Fruit fly (Drosophila melanogaster) whole organism, adult: ENCODE data around the gene CG14841.

Experiments used
- CG11617 ChIP-seq: fragments of 200-800 bp; sonication (Bioruptor generic); optimal IDR thresholded peaks from 2 replicates; lab custom pipeline; 2017; ENCODE audit warnings: mild to moderate bottlenecking, missing biosample characterization, missing genetic modification reagents, missing genetic modification characterization
- CG12768 ChIP-seq: fragments of 200-800 bp; sonication (Bioruptor generic); optimal IDR thresholded peaks from 2 replicates; lab custom pipeline; 2017; ENCODE audit warnings: missing biosample characterization, missing genetic modification characterization, mild to moderate bottlenecking, moderate library complexity, missing genetic modification reagents
- CG14711 ChIP-seq: fragments of 200-800 bp; sonication (Bioruptor generic); optimal IDR thresholded peaks from 2 replicates; lab custom pipeline; 2018; ENCODE audit warnings: missing biosample characterization, mild to moderate bottlenecking, missing genetic modification characterization, moderate library complexity
- CG1620 ChIP-seq: fragments of 200-800 bp; sonication (Bioruptor generic); optimal IDR thresholded peaks from 2 replicates; lab custom pipeline; 2016; ENCODE audit warnings: missing biosample characterization, missing genetic modification characterization
- CG33017 ChIP-seq: fragments of 200-800 bp; sonication (Bioruptor generic); optimal IDR thresholded peaks from 2 replicates; lab custom pipeline; 2018; ENCODE audit warnings: missing biosample characterization, mild to moderate bottlenecking, missing genetic modification characterization, moderate library complexity
- CG5204 ChIP-seq: fragments of 200-800 bp; sonication (Bioruptor generic); optimal IDR thresholded peaks from 2 replicates; lab custom pipeline; 2016; ENCODE audit warnings: missing biosample characterization, missing genetic modification characterization
- CG7045 ChIP-seq: fragments of 200-800 bp; sonication (Bioruptor generic); optimal IDR thresholded peaks from 2 replicates; lab custom pipeline; 2017; ENCODE audit warnings: missing biosample characterization, mild to moderate bottlenecking, missing genetic modification characterization
- CG7101 ChIP-seq: fragments of 200-800 bp; sonication (Bioruptor generic); optimal IDR thresholded peaks from 2 replicates; lab custom pipeline; 2018; ENCODE audit warnings: missing biosample characterization, mild to moderate bottlenecking, missing genetic modification characterization, moderate library complexity
- Clk ChIP-seq: fragments of 200-800 bp; sonication (Bioruptor generic); optimal IDR thresholded peaks from 2 replicates; lab custom pipeline; 2017; ENCODE audit warnings: missing biosample characterization, missing genetic modification characterization
- Crg-1 ChIP-seq: fragments of 200-800 bp; sonication (Bioruptor generic); optimal IDR thresholded peaks from 2 replicates; lab custom pipeline; 2016; ENCODE audit warnings: missing biosample characterization, missing genetic modification characterization
- Hr96 ChIP-seq: fragments of 200-800 bp; sonication (Bioruptor generic); optimal IDR thresholded peaks from 2 replicates; lab custom pipeline; 2016; ENCODE audit warnings: missing biosample characterization, missing genetic modification characterization
- Mnt ChIP-seq: fragments of 200-800 bp; sonication (Bioruptor generic); optimal IDR thresholded peaks from 2 replicates; lab custom pipeline; 2016; ENCODE audit warnings: missing biosample characterization, mild to moderate bottlenecking, missing genetic modification characterization
- bab1 ChIP-seq: fragments of 200-800 bp; sonication (Bioruptor generic); optimal IDR thresholded peaks from 3 replicates; lab custom pipeline; 2019; ENCODE audit warnings: missing biosample characterization, mild to moderate bottlenecking, missing genetic modification characterization, moderate library complexity
- cic ChIP-seq: fragments of 200-800 bp; sonication (Bioruptor generic); optimal IDR thresholded peaks from 2 replicates; lab custom pipeline; 2017; ENCODE audit warnings: missing biosample characterization, mild to moderate bottlenecking, missing genetic modification characterization, moderate library complexity
- cnc ChIP-seq, 2 experiments: fragments of >200 bp; optimal IDR thresholded peaks; 2 replicates each; lab custom pipeline; 2017
- kay ChIP-seq: fragments of 200-800 bp; sonication (Bioruptor generic); peaks from one replicate; lab custom pipeline; 2016; ENCODE audit warnings: missing biosample characterization, missing genetic modification characterization, borderline replicate concordance
- ovo ChIP-seq: fragments of 200-800 bp; sonication (Bioruptor generic); optimal IDR thresholded peaks from 2 replicates; lab custom pipeline; 2016; ENCODE audit warnings: missing biosample characterization, missing genetic modification characterization
- pad ChIP-seq: fragments of 200-800 bp; sonication (Bioruptor generic); optimal IDR thresholded peaks from 3 replicates; lab custom pipeline; 2017; ENCODE audit warnings: missing biosample characterization, missing genetic modification characterization, mild to moderate bottlenecking, moderate library complexity, missing genetic modification reagents
- tj ChIP-seq: fragments of 200-800 bp; sonication (Bioruptor generic); optimal IDR thresholded peaks from 3 replicates; lab custom pipeline; 2017; ENCODE audit warnings: missing biosample characterization, mild to moderate bottlenecking, missing genetic modification characterization, moderate library complexity
- toe ChIP-seq: fragments of 200-800 bp; sonication (Bioruptor generic); optimal IDR thresholded peaks from 2 replicates; lab custom pipeline; 2016; ENCODE audit warnings: missing biosample characterization, missing genetic modification characterization

CG14841 gene

DNA sequence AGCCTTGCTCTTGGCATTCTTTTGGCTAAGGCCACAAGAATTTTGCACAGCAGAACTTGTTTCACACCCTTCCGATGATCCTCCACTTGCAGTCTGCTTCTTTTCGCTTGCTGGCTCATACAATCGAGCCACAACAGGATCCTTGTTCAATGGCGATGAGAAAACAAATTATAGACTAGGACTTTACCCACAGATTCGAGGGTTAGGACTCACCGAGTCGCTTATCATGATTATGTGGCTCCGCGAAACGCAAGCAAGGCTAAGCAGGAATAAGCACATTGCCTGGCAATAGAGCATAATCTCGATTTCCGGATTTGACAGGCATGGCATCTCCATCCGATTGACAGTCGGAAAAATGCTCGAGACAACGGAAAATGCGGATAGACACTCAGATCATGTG is at the start of gene CG14841, which contains the start of gene CG14839:
Gene CG14841, minus strand, starts transcription at position 332 of the 400 bp plus-strand sequence.
Gene CG14839, plus strand, starts transcription at position 301 of the 400 bp plus-strand sequence.
- TF ChIP-seq CG12768 (no peak), pad (no peak), Crg-1 (GFP tag; lab: Kevin White, UChicago) (no peak), cnc (optimal IDR thresholded peaks at IDR 0.05; lab: Kevin White, UChicago) (no peak), CG14711 (tag; lab: Kevin White, UChicago) (no peak), Clk (GFP tag; lab: Kevin White, UChicago) (no peak), CG7045 (GFP tag; lab: Kevin White, UChicago) (no peak), Mnt (GFP tag; lab: Kevin White, UChicago) (no peak), toe (GFP tag; lab: Kevin White, UChicago) (no peak), bab1 (GFP tag; lab: Kevin White, UChicago) (no peak), cic (GFP tag; lab: Kevin White, UChicago) (no peak), kay (GFP tag; lab: Kevin White, UChicago) (no peak), CG33017 (no peak), ovo (GFP tag; lab: Kevin White, UChicago) (no peak), tj (GFP tag; lab: Kevin White, UChicago) (no peak), CG1620 (GFP tag; lab: Kevin White, UChicago) (no peak), CG5204 (GFP tag; lab: Kevin White, UChicago) (no peak), CG7101 (tag; lab: Kevin White, UChicago) (no peak), Hr96 (GFP tag; lab: Kevin White, UChicago) (no peak)

DNA sequence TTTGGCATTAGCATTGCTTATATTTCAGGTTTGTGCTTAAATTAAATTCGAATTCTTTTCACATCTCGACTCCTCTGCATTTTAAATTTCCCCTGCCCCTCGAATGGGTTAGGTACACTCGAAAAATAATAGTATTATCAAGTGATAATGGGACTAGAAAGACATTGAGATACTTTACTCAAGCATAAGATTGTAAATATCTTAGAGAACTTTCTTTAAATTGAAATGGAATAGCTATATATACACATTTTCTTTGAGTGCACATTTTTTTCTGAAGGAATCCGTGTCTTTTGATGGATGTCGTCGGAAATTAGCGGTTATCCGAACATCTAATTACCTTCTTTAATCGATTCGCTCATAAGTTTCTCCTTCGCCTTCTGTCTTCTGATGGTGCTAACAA is 48.8 kb upstream of the CG14841 start:
- no peak for TF ChIP-seq CG11617 (GFP tag; lab: Kevin White, UChicago)
- TF ChIP-seq pad = no peak
- no peak for TF ChIP-seq CG7045 (GFP tag; lab: Kevin White, UChicago)
- TF ChIP-seq CG14711 (tag; lab: Kevin White, UChicago) = no peak
- no peak for TF ChIP-seq kay (GFP tag; lab: Kevin White, UChicago)
- no peak for TF ChIP-seq CG7101 (tag; lab: Kevin White, UChicago)
- TF ChIP-seq bab1 (GFP tag; lab: Kevin White, UChicago) = no peak
- no peak for TF ChIP-seq tj (GFP tag; lab: Kevin White, UChicago)
- no peak for TF ChIP-seq Clk (GFP tag; lab: Kevin White, UChicago)
- no peak for TF ChIP-seq CG33017
- no peak for TF ChIP-seq CG12768
- TF ChIP-seq Mnt (GFP tag; lab: Kevin White, UChicago) = no peak
- TF ChIP-seq CG5204 (GFP tag; lab: Kevin White, UChicago) = no peak
- no peak for TF ChIP-seq cic (GFP tag; lab: Kevin White, UChicago)
- no peak for TF ChIP-seq CG1620 (GFP tag; lab: Kevin White, UChicago)
- no peak for TF ChIP-seq Crg-1 (GFP tag; lab: Kevin White, UChicago)
- TF ChIP-seq ovo (GFP tag; lab: Kevin White, UChicago) = no peak

DNA sequence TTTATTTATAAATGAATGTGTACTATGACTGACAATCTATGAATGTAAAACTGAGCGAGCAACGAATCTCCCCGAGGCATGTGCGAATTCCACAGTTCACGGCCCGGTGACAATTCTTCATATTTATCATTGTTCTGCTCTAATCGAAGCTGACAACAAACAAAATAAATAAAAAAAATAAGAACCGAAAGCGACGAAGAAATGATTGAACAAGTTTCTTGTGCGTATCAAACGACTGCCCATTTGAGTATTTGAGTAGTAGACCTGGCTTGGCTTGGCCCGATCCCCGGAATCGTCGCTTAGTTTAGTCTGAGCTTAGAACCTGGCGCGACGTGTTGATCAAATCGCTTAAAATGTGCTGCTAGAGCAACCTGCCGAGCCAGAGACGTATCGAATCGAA is 47.8 kb upstream of the CG14841 start, which contains the start of gene CG31321:
Gene CG31321, plus strand, starts transcription at position 301 of the 400 bp plus-strand sequence.
- no peak for TF ChIP-seq Hr96 (GFP tag; lab: Kevin White, UChicago)
- TF ChIP-seq CG7101 (tag; lab: Kevin White, UChicago) = no peak
- TF ChIP-seq pad = no peak
- TF ChIP-seq cic (GFP tag; lab: Kevin White, UChicago) = no peak
- no peak for TF ChIP-seq CG5204 (GFP tag; lab: Kevin White, UChicago)
- TF ChIP-seq Mnt (GFP tag; lab: Kevin White, UChicago) = no peak
- no peak for TF ChIP-seq cnc (optimal IDR thresholded peaks at IDR 0.05; lab: Kevin White, UChicago)
- TF ChIP-seq CG14711 (tag; lab: Kevin White, UChicago) = no peak
- no peak for TF ChIP-seq CG11617 (GFP tag; lab: Kevin White, UChicago)
- no peak for TF ChIP-seq kay (GFP tag; lab: Kevin White, UChicago)
- TF ChIP-seq toe (GFP tag; lab: Kevin White, UChicago) = no peak
- no peak for TF ChIP-seq CG12768
- TF ChIP-seq tj (GFP tag; lab: Kevin White, UChicago) = no peak

DNA sequence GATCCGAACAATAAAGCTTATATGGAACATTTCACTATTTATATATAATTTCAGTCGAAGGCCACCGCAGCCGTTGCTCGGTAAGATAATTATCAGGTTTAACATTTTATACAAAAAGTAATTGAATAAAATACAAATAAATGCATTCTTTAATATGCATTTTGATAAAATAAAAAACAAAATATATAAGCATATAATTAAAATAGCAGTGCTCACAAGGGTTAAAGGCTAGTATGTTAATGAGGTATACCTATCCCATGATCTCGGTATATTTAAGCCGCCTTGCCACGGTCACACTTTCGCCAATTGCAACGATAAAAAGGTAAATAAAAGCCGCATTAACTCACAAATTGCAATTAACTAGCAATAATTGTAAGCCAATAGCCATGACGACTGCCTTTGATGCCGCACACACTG is 46.6 kb upstream of the CG14841 start, which contains the start of gene Polr2I:
Gene Polr2I, plus strand, starts transcription at position 289 of the 417 bp plus-strand sequence.
- TF ChIP-seq CG33017 (no peak), Crg-1 (GFP tag; lab: Kevin White, UChicago) (no peak), CG1620 (GFP tag; lab: Kevin White, UChicago) (peak; percentile 43), Mnt (GFP tag; lab: Kevin White, UChicago) (no peak), ovo (GFP tag; lab: Kevin White, UChicago) (no peak), pad (no peak), CG7045 (GFP tag; lab: Kevin White, UChicago) (peak; percentile 2), bab1 (GFP tag; lab: Kevin White, UChicago) (no peak), Hr96 (GFP tag; lab: Kevin White, UChicago) (no peak), CG12768 (peak; percentile 51), toe (GFP tag; lab: Kevin White, UChicago) (no peak), cic (GFP tag; lab: Kevin White, UChicago) (no peak), kay (GFP tag; lab: Kevin White, UChicago) (no peak), cnc (optimal IDR thresholded peaks at IDR 0.05; lab: Kevin White, UChicago) (no peak), CG14711 (tag; lab: Kevin White, UChicago) (peak; percentile 22), CG11617 (GFP tag; lab: Kevin White, UChicago) (peak; percentile 9), Clk (GFP tag; lab: Kevin White, UChicago) (no peak), tj (GFP tag; lab: Kevin White, UChicago) (no peak), CG7101 (tag; lab: Kevin White, UChicago) (peak; percentile 33), CG5204 (GFP tag; lab: Kevin White, UChicago) (no peak)

DNA sequence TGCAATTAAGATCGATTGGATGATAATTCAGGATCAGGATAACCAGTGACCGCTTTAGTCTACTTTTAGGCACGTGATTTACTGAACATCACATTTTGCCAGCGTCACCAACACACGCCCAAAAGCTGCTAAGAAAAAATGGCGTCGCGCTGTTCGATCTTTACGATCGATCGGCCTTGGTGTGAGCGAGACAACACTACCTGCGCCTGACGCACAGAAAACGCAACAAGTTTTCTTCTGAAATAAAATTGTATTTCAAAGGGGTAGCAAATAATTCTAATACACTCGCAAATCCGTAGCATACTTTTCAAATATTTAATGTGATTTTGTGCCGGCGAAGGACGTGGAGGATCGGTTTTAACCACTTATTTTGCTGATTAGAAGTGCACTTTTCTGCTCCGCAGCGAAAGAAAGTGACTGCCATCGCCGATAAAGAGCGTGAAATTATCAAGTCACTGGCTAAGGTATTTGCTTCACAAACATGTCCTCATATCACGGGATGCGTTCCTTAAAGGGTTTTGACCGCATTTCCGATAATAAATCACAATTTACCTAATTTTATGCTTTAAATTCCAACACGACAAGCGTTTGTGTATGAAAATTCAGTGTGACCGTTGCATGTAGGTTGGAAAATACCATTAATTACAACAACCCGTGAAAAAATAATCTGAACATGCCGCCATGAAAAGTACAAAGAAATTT is 45.9 kb upstream of the CG14841 start:
- TF ChIP-seq CG5204 (GFP tag; lab: Kevin White, UChicago) (no peak), CG12768 (no peak), cnc (optimal IDR thresholded peaks at IDR 0.05; lab: Kevin White, UChicago) (peak; percentile 11 to 53), pad (peak; percentile 46), Crg-1 (GFP tag; lab: Kevin White, UChicago) (no peak)
